Worm (Caenorhabditis elegans) whole organism, L4/young adult: Measurements from ENCODE around the gene rme-4.

Experiments used
- W03F9.2 ChIP-seq: fragments of 150-350 bp; optimal IDR thresholded peaks from 2 replicates; lab custom pipeline; 2014; ENCODE audit warnings: missing biosample characterization, missing genetic modification characterization
- dao-5 ChIP-seq: sonication (generic microtip); optimal IDR thresholded peaks from 2 replicates; lab custom pipeline; 2016; ENCODE audit warnings: missing genotype, missing genetic modification characterization, moderate library complexity, missing compliant biosample characterization

ce11 chrX:10377663-10378062, 2.0 kb downstream of the rme-4 start:
- TF ChIP-seq dao-5 (no peak), W03F9.2 (peak; percentile 81)
